Worm (Caenorhabditis elegans) whole organism, L4 larva: ENCODE results near the gene gldi-6.

ENCODE experiments used
- Y48G9A.11 ChIP-seq: fragments of 200-800 bp; sonication (Bioruptor generic); IDR thresholded peaks from 2 replicates; pipeline ENCODE4 v1.3.6; 2022; ENCODE audit warnings: missing genetic modification reagents, missing genetic modification characterization, missing compliant biosample characterization
- Y75B8A.6 ChIP-seq: fragments of 200-800 bp; sonication (Bioruptor generic); IDR thresholded peaks from 2 replicates; pipeline ENCODE4 v1.3.6; 2022; ENCODE audit warnings: missing genetic modification reagents, missing genetic modification characterization, missing compliant biosample characterization
- ceh-82 ChIP-seq: sonication (generic microtip); optimal IDR thresholded peaks from 2 replicates; lab custom pipeline; 2017; ENCODE audit warnings: missing biosample characterization, missing genetic modification characterization
- cey-2 ChIP-seq: sonication (generic microtip); optimal IDR thresholded peaks from 3 replicates; lab custom pipeline; 2017; ENCODE audit warnings: missing genetic modification characterization, mild to moderate bottlenecking, missing compliant biosample characterization, antibody characterized with exemption, borderline replicate concordance; ENCODE audit not compliant: insufficient read depth
- mep-1 ChIP-seq: fragments of 150-350 bp; sonication (generic microtip); optimal IDR thresholded peaks from 3 replicates; lab custom pipeline; 2014; ENCODE audit warnings: missing biosample characterization, missing genetic modification characterization
- nhr-237 ChIP-seq: sonication (generic microtip); optimal IDR thresholded peaks from 2 replicates; lab custom pipeline; 2017; ENCODE audit warnings: missing biosample characterization, missing genetic modification characterization
- nhr-25 ChIP-seq: sonication (generic microtip); optimal IDR thresholded peaks from 2 replicates; lab custom pipeline; 2017; ENCODE audit warnings: missing genetic modification characterization, mild to moderate bottlenecking, missing compliant biosample characterization, antibody characterized with exemption, moderate library complexity, borderline replicate concordance; ENCODE audit not compliant: insufficient read depth
- nhr-77 ChIP-seq: fragments of 150-350 bp; optimal IDR thresholded peaks from 2 replicates; lab custom pipeline; 2014; ENCODE audit warnings: missing biosample characterization, missing genetic modification characterization
- pha-4 ChIP-seq, 2 experiments: fragments of 150-350 bp in 1 of 2; fragments of 200-800 bp in 1 of 2; sonication (Bioruptor generic) in 1 of 2; IDR thresholded peaks in 1 of 2; optimal IDR thresholded peaks in 1 of 2; 2 replicates each; pipeline versions ENCODE4 v1.3.6 to Lab custom; 2014 to 2022; ENCODE audit warnings: missing genetic modification characterization in 2 of 2, missing genetic modification reagents in 2 of 2, missing biosample characterization in 1 of 2, missing compliant biosample characterization in 1 of 2
- sdz-12 ChIP-seq: fragments of 200-800 bp; sonication (Bioruptor generic); optimal IDR thresholded peaks from 2 replicates; lab custom pipeline; 2018; ENCODE audit warnings: mild to moderate bottlenecking, missing genetic modification characterization, missing compliant biosample characterization
- skn-1 ChIP-seq: fragments of 150-350 bp; optimal IDR thresholded peaks from 2 replicates; lab custom pipeline; 2014; ENCODE audit warnings: missing biosample characterization, missing genetic modification characterization
- vab-7 ChIP-seq: fragments of 200-800 bp; sonication (Bioruptor generic); IDR thresholded peaks from 2 replicates; pipeline ENCODE4 v1.3.6; 2022; ENCODE audit warnings: missing genetic modification reagents, missing genetic modification characterization, missing compliant biosample characterization
- zip-11 ChIP-seq: fragments of 200-800 bp; sonication (Bioruptor generic); IDR thresholded peaks from 2 replicates; pipeline ENCODE4 v1.3.6; 2022; ENCODE audit warnings: missing genetic modification characterization, missing compliant biosample characterization
- ztf-11 ChIP-seq: fragments of 150-350 bp; optimal IDR thresholded peaks from 2 replicates; lab custom pipeline; 2014; ENCODE audit warnings: missing biosample characterization, missing genetic modification characterization

DNA sequence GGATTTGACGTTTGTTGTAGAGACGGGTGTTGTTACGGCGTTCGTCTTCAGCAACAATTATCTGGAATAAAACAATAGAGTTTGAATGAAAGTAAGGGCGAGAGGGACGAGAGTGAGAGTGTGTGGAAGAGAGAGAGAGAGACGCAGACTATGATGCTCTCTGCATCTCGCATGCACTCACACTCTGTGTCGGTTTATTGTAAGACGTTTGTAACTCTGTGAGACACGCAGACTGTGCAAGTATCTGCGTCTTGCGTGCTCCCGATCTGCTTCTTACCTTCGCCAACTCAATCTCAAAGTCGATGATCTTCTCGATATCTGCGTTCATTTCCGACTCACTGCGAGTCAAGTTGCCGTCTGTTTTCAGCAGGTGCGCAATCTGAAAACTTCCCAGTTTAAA is 23.8 kb upstream of the gldi-6 start:
- TF ChIP-seq skn-1 (no peak), Y75B8A.6 (no peak), pha-4 (GFP tag; IDR thresholded peaks at IDR 0.05; lab: Robert Waterston, UW) (no peak), pha-4 (tag; optimal IDR thresholded peaks at IDR 0.05; lab: Kevin White, UChicago) (no peak), ceh-82 (tag; lab: Kevin White, UChicago) (no peak), cey-2 (no peak), sdz-12 (no peak), nhr-237 (tag; lab: Kevin White, UChicago) (no peak), nhr-77 (no peak), ztf-11 (tag; lab: Kevin White, UChicago) (no peak), nhr-25 (tag; lab: Kevin White, UChicago) (no peak), Y48G9A.11 (no peak), mep-1 (no peak), zip-11 (no peak), vab-7 (GFP tag; lab: Robert Waterston, UW) (no peak)
